Fruit fly (Drosophila melanogaster) whole organism, prepupa: Measurements from ENCODE around the gene Pde9.
A peak's percentile ranks its signal among the peaks of the same experiment; 100 is the strongest.

Source experiments
- CG8632 ChIP-seq: fragments of 200-800 bp; sonication (Bioruptor generic); optimal IDR thresholded peaks from 3 replicates; lab custom pipeline; 2016; ENCODE audit warnings: missing biosample characterization, missing genetic modification characterization
- Eip78C ChIP-seq: fragments of 200-800 bp; sonication (Bioruptor generic); peaks from one replicate; lab custom pipeline; 2016; ENCODE audit warnings: missing biosample characterization, missing genetic modification characterization
- Hr38 ChIP-seq: sonication (Bioruptor generic); optimal IDR thresholded peaks from 2 replicates; lab custom pipeline; 2016; ENCODE audit warnings: missing biosample characterization, missing genetic modification characterization
- pdm3 ChIP-seq: fragments of 200-800 bp; sonication (Bioruptor generic); optimal IDR thresholded peaks from 3 replicates; lab custom pipeline; 2016; ENCODE audit warnings: missing biosample characterization, missing genetic modification characterization
- spab ChIP-seq: fragments of 200-800 bp; sonication (Bioruptor generic); optimal IDR thresholded peaks from 2 replicates; lab custom pipeline; 2017; ENCODE audit warnings: missing biosample characterization, mild to moderate bottlenecking, missing genetic modification characterization, missing genetic modification reagents
- vri ChIP-seq: fragments of 200-800 bp; sonication (Bioruptor generic); optimal IDR thresholded peaks from 3 replicates; lab custom pipeline; 2016; ENCODE audit warnings: missing biosample characterization, mild to moderate bottlenecking, missing genetic modification characterization

- TF ChIP-seq CG8632 (GFP tag; lab: Kevin White, UChicago) (peak; percentile 51), Hr38 (GFP tag; lab: Kevin White, UChicago) (no peak), pdm3 (GFP tag; lab: Kevin White, UChicago) (peak; percentile 55), spab (GFP tag; lab: Kevin White, UChicago) (no peak), vri (GFP tag; lab: Kevin White, UChicago) (peak; percentile 72), Eip78C (GFP tag; lab: Kevin White, UChicago) (peak; percentile 88)
Observed at dm6 chrX:12905014-12905900, 8.1 kb upstream of the Pde9 start.
